Fruit fly (Drosophila melanogaster): Measurements from ENCODE around the gene Gr64b.

DNA sequence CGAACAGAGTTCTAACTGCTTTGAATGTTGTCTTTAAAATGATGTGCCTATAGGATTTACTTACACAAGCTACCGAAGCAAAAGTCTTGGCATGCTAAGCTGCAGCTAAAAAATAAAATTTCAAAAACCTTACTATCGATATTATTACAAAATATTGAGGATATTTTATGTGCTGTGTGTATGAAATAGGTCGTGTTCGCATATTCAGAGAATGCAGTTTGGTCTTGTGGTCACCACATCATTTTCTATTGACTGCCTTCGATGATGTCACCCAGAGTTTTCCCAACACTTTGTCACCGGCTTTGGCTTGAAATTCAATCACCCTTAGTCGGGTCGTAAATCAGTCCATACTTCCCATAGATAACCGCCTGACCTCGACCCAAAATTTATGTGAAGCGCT lies 19.2 kb downstream of the Gr64b start, which contains the start of gene Dpy-30L2:
- TF ChIP-seq CG13204 (GFP tag; optimal IDR thresholded peaks at IDR 0.05) (no peak), CG14655 (GFP tag; optimal IDR thresholded peaks at IDR 0.05) (no peak), CG15710 (tag; optimal IDR thresholded peaks at IDR 0.05) (no peak), CG9948 (tag; optimal IDR thresholded peaks at IDR 0.05) (no peak), CG8159 (tag; optimal IDR thresholded peaks at IDR 0.05) (no peak), rn (GFP tag; IDR thresholded peaks at IDR 0.05) (no peak), Pif1A (GFP tag; optimal IDR thresholded peaks at IDR 0.05) (no peak), CG32121 (GFP tag; IDR thresholded peaks at IDR 0.05) (no peak), CG10348 (GFP tag; IDR thresholded peaks at IDR 0.05) (no peak), fd96Ca (GFP tag; IDR thresholded peaks at IDR 0.05) (no peak), Ets98B (GFP tag; IDR thresholded peaks at IDR 0.05) (no peak), CG8301 (tag; optimal IDR thresholded peaks at IDR 0.05) (no peak), CG34367 (tag; optimal IDR thresholded peaks at IDR 0.05) (no peak)

All from whole organism, pupa.